Fruit fly (Drosophila melanogaster): Measurements from ENCODE around the gene Mcm7.

Gene Mcm7

dm6 chr3L:8870547-8870946, 20.8 kb upstream of the Mcm7 start (continued):
- 0 out of 2 replicates have a peak, but pooled peaks have one; percentile 23 for TF ChIP-seq Ptx1 (GFP tag; IDR thresholded peaks at IDR 0.05)
- no peak for TF ChIP-seq CG8478 (optimal IDR thresholded peaks at IDR 0.05)
- TF ChIP-seq CG15601 (tag; optimal IDR thresholded peaks at IDR 0.05): no peak
- TF ChIP-seq CG12391 (tag; optimal IDR thresholded peaks at IDR 0.05): no peak
- TF ChIP-seq CG1233 (GFP tag; optimal IDR thresholded peaks at IDR 0.05): no peak
- no peak for TF ChIP-seq exex (tag; optimal IDR thresholded peaks at IDR 0.05)
- no peak for TF ChIP-seq CG2199 (GFP tag; IDR thresholded peaks at IDR 0.05)
- TF ChIP-seq CG14441 (GFP tag; IDR thresholded peaks at IDR 0.05): 0 out of 2 replicates have a peak, but pooled peaks have one; percentile 34
- TF ChIP-seq CG12219 (GFP tag; optimal IDR thresholded peaks at IDR 0.05): no peak
- no peak for TF ChIP-seq ATbp (GFP tag; optimal IDR thresholded peaks at IDR 0.05)
- no peak for TF ChIP-seq CG31365 (tag; optimal IDR thresholded peaks at IDR 0.05)
- TF ChIP-seq nmo (GFP tag; optimal IDR thresholded peaks at IDR 0.05): peak; percentile 4
- TF ChIP-seq CG10366 (GFP tag; IDR thresholded peaks at IDR 0.05): 0 out of 2 replicates have a peak, but pooled peaks have one; percentile 12
- TF ChIP-seq CG10543 (GFP tag; optimal IDR thresholded peaks at IDR 0.05): no peak
- TF ChIP-seq CG4282 (GFP tag; optimal IDR thresholded peaks at IDR 0.05): no peak
- TF ChIP-seq CG12155 (GFP tag; optimal IDR thresholded peaks at IDR 0.05): no peak
- no peak for TF ChIP-seq dpn (GFP tag; optimal IDR thresholded peaks at IDR 0.05)
- no peak for TF ChIP-seq CG11085 (GFP tag; IDR thresholded peaks at IDR 0.05)
- TF ChIP-seq CG17186 (GFP tag; optimal IDR thresholded peaks at IDR 0.05): no peak
- TF ChIP-seq crc (GFP tag; optimal IDR thresholded peaks at IDR 0.05): no peak
- TF ChIP-seq repo (GFP tag; optimal IDR thresholded peaks at IDR 0.05): no peak
- no peak; the same call in 1 of the 2 replicates for TF ChIP-seq vvl (GFP tag; IDR thresholded peaks at IDR 0.05)
- no peak for TF ChIP-seq CG13296 (GFP tag; optimal IDR thresholded peaks at IDR 0.05)
- no peak for TF ChIP-seq Camta (GFP tag; optimal IDR thresholded peaks at IDR 0.05)
- no peak for TF ChIP-seq jigr1 (GFP tag; IDR thresholded peaks at IDR 0.05)
- no peak for TF ChIP-seq CG7839 (tag; optimal IDR thresholded peaks at IDR 0.05)
- peak; percentile 22 to 56 for TF ChIP-seq bsh (GFP tag; optimal IDR thresholded peaks at IDR 0.05)
- peak; percentile 10 for TF ChIP-seq PHDP (tag; optimal IDR thresholded peaks at IDR 0.05)
- TF ChIP-seq yki (optimal IDR thresholded peaks at IDR 0.05): no peak
- TF ChIP-seq MESR4 (GFP tag; optimal IDR thresholded peaks at IDR 0.05): no peak
- peak; percentile 1 for TF ChIP-seq grau (tag; optimal IDR thresholded peaks at IDR 0.05)
- TF ChIP-seq sob (GFP tag; IDR thresholded peaks at IDR 0.05): no peak
- TF ChIP-seq CG4328 (GFP tag; optimal IDR thresholded peaks at IDR 0.05): no peak
- no peak for TF ChIP-seq Mrtf (GFP tag; IDR thresholded peaks at IDR 0.05)
- TF ChIP-seq CG8359 (GFP tag; optimal IDR thresholded peaks at IDR 0.05; ENCODE audit: borderline replicate concordance): no peak
- no peak for TF ChIP-seq da (GFP tag; optimal IDR thresholded peaks at IDR 0.05)
- TF ChIP-seq twi (tag; optimal IDR thresholded peaks at IDR 0.05): no peak
- peak; percentile 1 for TF ChIP-seq Sox102F (GFP tag; optimal IDR thresholded peaks at IDR 0.05)
- no peak for TF ChIP-seq Fer2 (tag; optimal IDR thresholded peaks at IDR 0.05)
- no peak for TF ChIP-seq hth (optimal IDR thresholded peaks at IDR 0.05)
- TF ChIP-seq grn (GFP tag; optimal IDR thresholded peaks at IDR 0.05): no peak
- TF ChIP-seq fu2 (GFP tag; optimal IDR thresholded peaks at IDR 0.05): no peak
- peak; percentile 6 for TF ChIP-seq CG2678 (tag; optimal IDR thresholded peaks at IDR 0.05)
- no peak for TF ChIP-seq Lpt (GFP tag; optimal IDR thresholded peaks at IDR 0.05)
- TF ChIP-seq CG9797 (GFP tag; optimal IDR thresholded peaks at IDR 0.05): no peak
- peak; percentile 35; the same call in 1 of the 3 replicates for TF ChIP-seq row (GFP tag; IDR thresholded peaks at IDR 0.05)
- no peak for TF ChIP-seq az2 (GFP tag; optimal IDR thresholded peaks at IDR 0.05)
- TF ChIP-seq Hr3 (GFP tag; optimal IDR thresholded peaks at IDR 0.05): no peak
- TF ChIP-seq Xbp1 (GFP tag; optimal IDR thresholded peaks at IDR 0.05): no peak
- TF ChIP-seq CG3407 (GFP tag; optimal IDR thresholded peaks at IDR 0.05): no peak
- TF ChIP-seq NK7.1 (GFP tag; optimal IDR thresholded peaks at IDR 0.05): no peak
- no peak for TF ChIP-seq Dref (GFP tag; IDR thresholded peaks at IDR 0.05)
- peak; percentile 47; the same call in 1 of the 2 replicates for TF ChIP-seq Xrp1 (GFP tag; IDR thresholded peaks at IDR 0.05)
